Worm (Caenorhabditis elegans): Measurements from ENCODE around the gene cyp-33C4.

The cyp-33C4 gene

DNA sequence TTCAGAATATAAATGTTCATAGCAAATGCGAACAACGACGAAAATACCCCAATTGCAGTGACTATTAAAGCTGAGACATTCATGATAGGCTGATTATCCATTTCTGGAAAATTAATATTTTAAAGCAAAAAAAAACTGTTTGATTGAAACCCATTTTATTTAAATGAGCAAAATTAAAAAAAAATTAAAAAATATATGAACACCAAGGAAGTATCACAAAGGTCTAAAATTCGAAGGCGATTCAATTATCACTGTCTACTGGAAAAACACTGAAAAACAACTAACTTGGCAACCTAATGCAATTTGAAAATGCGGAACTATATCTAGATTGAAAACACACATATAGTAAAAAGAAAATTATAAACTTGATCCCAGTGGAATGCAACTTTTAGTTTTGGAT is 44.8 kb upstream of the cyp-33C4 start, which contains the start of gene srbc-42:
srbc-42 (minus strand) TSS at position 101 of the 400 bp plus-strand sequence.
- TF ChIP-seq madf-6 (GFP tag; IDR thresholded peaks at IDR 0.05) (no peak), attf-5 (GFP tag; optimal IDR thresholded peaks at IDR 0.05) (no peak), repo-1 (tag; optimal IDR thresholded peaks at IDR 0.05) (no peak), ztf-26 (tag; optimal IDR thresholded peaks at IDR 0.05) (no peak), dpff-1 (tag; optimal IDR thresholded peaks at IDR 0.05) (no peak), him-1 (tag; optimal IDR thresholded peaks at IDR 0.05) (no peak), snpc-1.3 (tag; optimal IDR thresholded peaks at IDR 0.05; ENCODE audit: insufficient read depth) (no peak), let-607 (tag; optimal IDR thresholded peaks at IDR 0.05) (no peak)

DNA sequence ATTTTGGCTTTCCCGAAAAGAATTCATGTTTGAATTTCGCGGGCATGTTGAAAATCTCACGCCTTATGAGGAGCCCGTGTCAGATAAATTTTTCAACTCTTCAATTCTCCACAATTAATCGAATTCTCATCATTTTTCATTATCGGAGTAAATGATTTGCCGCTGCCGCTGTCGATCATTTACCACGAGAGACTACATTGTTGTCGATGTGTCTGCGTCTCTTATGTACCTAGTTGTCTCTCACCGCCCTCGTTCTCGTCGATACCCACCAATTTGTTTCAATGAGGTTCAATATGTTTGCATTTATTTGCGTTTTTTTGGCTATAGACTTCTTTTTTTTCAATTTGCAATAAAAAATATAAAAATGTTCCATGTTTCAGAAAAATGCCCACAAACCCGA is 43.8 kb upstream of the cyp-33C4 start, which contains the start of gene nhr-13:
nhr-13 (plus strand) TSS at position 369 of the 400 bp plus-strand sequence.
- TF ChIP-seq nhr-80 (tag; optimal IDR thresholded peaks at IDR 0.05) (peak; percentile 47), hmg-1.2 (GFP tag; IDR thresholded peaks at IDR 0.05) (peak; percentile 92), bed-2 (GFP tag; IDR thresholded peaks at IDR 0.05) (no peak)

DNA sequence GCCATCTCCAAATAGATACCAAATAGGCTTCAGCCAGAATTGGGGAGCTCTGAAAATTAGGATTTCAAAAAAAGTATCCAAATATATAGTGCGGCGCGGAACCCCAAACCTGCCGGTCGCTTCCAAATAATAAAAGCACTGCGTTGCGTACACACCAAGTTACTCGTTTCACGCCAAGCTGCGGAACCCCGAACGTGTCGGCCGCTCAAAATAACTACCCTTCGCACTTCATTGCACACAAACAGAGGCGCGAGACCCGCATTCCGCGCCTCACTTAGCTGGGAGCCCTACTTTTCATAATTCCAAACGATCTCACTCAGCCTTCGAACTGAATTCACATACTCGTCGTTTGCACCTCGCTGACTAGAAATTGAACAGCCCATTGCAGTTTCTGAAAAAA is 36.3 kb upstream of the cyp-33C4 start:
- 0 out of 2 replicates have a peak, but pooled peaks have one; percentile 39 for TF ChIP-seq nfyb-1 (GFP tag; IDR thresholded peaks at IDR 0.05)
- no peak for TF ChIP-seq let-526 (GFP tag; IDR thresholded peaks at IDR 0.05)
- TF ChIP-seq zfh-2 (GFP tag; conservative IDR thresholded peaks at IDR 0.05) = 0 out of 2 replicates have a peak, but pooled peaks have one; percentile 12
- TF ChIP-seq F37B4.10 (GFP tag; IDR thresholded peaks at IDR 0.05) = 0 out of 2 replicates have a peak, but pooled peaks have one; percentile 72
- TF ChIP-seq snpc-1.1 (tag; optimal IDR thresholded peaks at IDR 0.05; ENCODE audit: insufficient read depth) = peak; percentile 37
- TF ChIP-seq snpc-4 (GFP tag; optimal IDR thresholded peaks at IDR 0.05) = no peak
- peak in 2 of 4 experiments; percentile 81 to 90 for TF ChIP-seq snpc-4 (tag; optimal IDR thresholded peaks at IDR 0.05)
- no peak for TF ChIP-seq tbx-9 (tag; optimal IDR thresholded peaks at IDR 0.05; ENCODE audit: borderline replicate concordance)
- TF ChIP-seq ama-1 (optimal IDR thresholded peaks at IDR 0.05) = no peak
- TF ChIP-seq ama-1 (GFP tag; optimal IDR thresholded peaks at IDR 0.05) = no peak

DNA sequence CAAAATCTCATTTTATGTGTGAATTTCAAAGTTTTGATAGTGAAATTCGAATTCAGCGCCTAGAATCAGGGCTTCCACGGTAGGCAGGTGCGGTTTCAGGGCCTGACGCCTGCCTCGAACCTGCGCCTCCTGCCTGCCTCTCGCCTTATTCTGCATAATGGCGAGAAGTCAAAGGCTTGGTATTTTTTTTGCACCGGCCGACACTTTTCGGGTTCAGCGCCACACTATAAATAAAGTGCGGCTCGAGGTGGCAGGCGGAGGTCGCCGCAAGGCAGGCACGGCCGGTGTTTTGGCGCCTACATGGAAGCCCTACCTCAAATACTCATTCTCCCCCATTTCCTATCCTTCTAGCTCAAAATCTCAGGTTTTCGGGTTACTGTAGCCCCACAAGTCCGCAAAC is 35.5 kb upstream of the cyp-33C4 start:
- TF ChIP-seq pbrm-1 (GFP tag; IDR thresholded peaks at IDR 0.05) (no peak), B0019.2 (GFP tag; conservative IDR thresholded peaks at IDR 0.05) (no peak), nhr-27 (tag; optimal IDR thresholded peaks at IDR 0.05) (no peak), zfh-2 (GFP tag; conservative IDR thresholded peaks at IDR 0.05) (peak; percentile 63)

DNA sequence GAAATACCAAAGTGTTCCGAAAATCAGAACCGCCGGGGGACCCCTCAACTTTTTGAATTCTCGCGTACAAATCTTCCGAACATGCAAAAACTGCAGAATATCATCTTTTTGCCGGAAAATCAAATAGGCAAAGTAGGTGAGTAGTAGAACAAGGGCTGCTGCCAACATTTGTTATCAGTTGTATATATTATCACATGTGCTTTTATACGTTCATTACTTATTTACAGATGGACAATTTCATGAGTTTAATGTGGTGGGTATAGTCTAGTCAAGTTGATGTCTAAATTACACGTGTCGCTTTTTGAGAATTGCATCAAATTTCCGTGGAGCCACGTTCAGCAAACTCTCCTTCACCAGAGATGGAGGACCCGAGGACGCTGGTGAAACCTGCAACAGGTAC is 34.7 kb upstream of the cyp-33C4 start, which contains the start of gene cyp-32B1:
cyp-32B1 (minus strand) TSS at position 176 of the 400 bp plus-strand sequence.
- no peak for TF ChIP-seq nhr-27 (tag; optimal IDR thresholded peaks at IDR 0.05)
- no peak for TF ChIP-seq ztf-18 (tag; optimal IDR thresholded peaks at IDR 0.05)
- peak; percentile 24 for TF ChIP-seq nhr-80 (tag; optimal IDR thresholded peaks at IDR 0.05)

DNA sequence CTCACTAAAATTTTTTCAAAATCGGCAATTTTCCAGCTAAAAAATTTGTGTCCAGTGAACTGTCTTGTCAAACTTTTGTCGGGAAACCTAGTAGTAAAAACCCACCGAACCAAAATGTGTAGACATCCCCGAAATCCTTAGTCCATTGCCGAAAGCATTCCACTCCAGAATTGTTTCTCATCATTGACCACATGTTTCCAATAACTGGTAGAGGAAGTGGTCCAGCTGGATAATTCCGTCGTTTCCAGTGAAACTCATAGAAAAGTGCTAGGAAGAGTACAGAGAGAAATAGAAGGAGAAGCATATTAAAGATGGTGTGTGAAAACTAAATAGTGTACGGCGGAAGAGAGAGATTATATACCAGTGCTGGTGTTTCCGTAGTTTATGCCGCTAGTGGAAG is 31.9 kb upstream of the cyp-33C4 start, which contains the start of gene cyp-33C12:
cyp-33C12 (minus strand) TSS at position 321 of the 400 bp plus-strand sequence.
- TF ChIP-seq pbrm-1 (GFP tag; IDR thresholded peaks at IDR 0.05) (no peak), tbx-9 (tag; optimal IDR thresholded peaks at IDR 0.05; ENCODE audit: borderline replicate concordance) (no peak), aptf-2 (GFP tag; conservative IDR thresholded peaks at IDR 0.05) (no peak), dpff-1 (tag; optimal IDR thresholded peaks at IDR 0.05) (no peak), aptf-3 (GFP tag; IDR thresholded peaks at IDR 0.05) (no peak), die-1 (tag; optimal IDR thresholded peaks at IDR 0.05) (no peak), snpc-4 (GFP tag; optimal IDR thresholded peaks at IDR 0.05) (no peak), snpc-4 (tag; optimal IDR thresholded peaks at IDR 0.05) (no peak), K11D2.4 (GFP tag; IDR thresholded peaks at IDR 0.05) (no peak), Y53F4B.3 (GFP tag; IDR thresholded peaks at IDR 0.05) (no peak), ceh-79 (tag; optimal IDR thresholded peaks at IDR 0.05) (no peak), K12H6.12 (tag; optimal IDR thresholded peaks at IDR 0.05) (no peak), sptf-2 (GFP tag; optimal IDR thresholded peaks at IDR 0.05) (no peak), F57C9.4 (tag; optimal IDR thresholded peaks at IDR 0.05) (no peak), attf-6 (GFP tag; IDR thresholded peaks at IDR 0.05) (no peak), madf-3 (GFP tag; IDR thresholded peaks at IDR 0.05) (no peak), sea-2 (GFP tag; IDR thresholded peaks at IDR 0.05) (no peak)
